Fruit fly (Drosophila melanogaster) whole organism, embryonic: Measurements from ENCODE around the gene tipE.

Source experiments
- ATbp ChIP-seq: fragments of 200-800 bp; sonication (Bioruptor generic); optimal IDR thresholded peaks from 2 replicates; lab custom pipeline; 2017; ENCODE audit warnings: missing biosample characterization, mild to moderate bottlenecking, missing genetic modification characterization, missing genetic modification reagents
- Abd-B ChIP-seq: fragments of 200-800 bp; sonication (Bioruptor generic); optimal IDR thresholded peaks from 2 replicates; lab custom pipeline; 2018; ENCODE audit warnings: missing biosample characterization, mild to moderate bottlenecking, missing genetic modification characterization, moderate library complexity
- Aef1 ChIP-seq: fragments of 200-800 bp; sonication (Bioruptor generic); IDR thresholded peaks from 3 replicates; pipeline ENCODE4 v1.3.6; 2022; ENCODE audit warnings: missing biosample characterization, missing genetic modification characterization
- Bdp1 ChIP-seq: fragments of 200-800 bp; sonication (Bioruptor generic); optimal IDR thresholded peaks from 3 replicates; lab custom pipeline; 2016; ENCODE audit warnings: missing biosample characterization, missing genetic modification characterization
- CG10431 ChIP-seq: fragments of 200-800 bp; sonication (Bioruptor generic); optimal IDR thresholded peaks from 3 replicates; lab custom pipeline; 2018; ENCODE audit warnings: missing biosample characterization, mild to moderate bottlenecking, missing genetic modification characterization
- CG10959 ChIP-seq: fragments of 200-800 bp; sonication (Bioruptor generic); IDR thresholded peaks from 2 replicates; pipeline ENCODE4 v1.3.6; 2022; ENCODE audit warnings: missing biosample characterization, missing genetic modification characterization
- CG12071 ChIP-seq: fragments of 200-800 bp; sonication (Bioruptor generic); optimal IDR thresholded peaks from 3 replicates; lab custom pipeline; 2018; ENCODE audit warnings: missing biosample characterization, mild to moderate bottlenecking, missing genetic modification characterization
- CG12236 ChIP-seq: fragments of 200-800 bp; sonication (Bioruptor generic); optimal IDR thresholded peaks from 2 replicates; lab custom pipeline; 2016; ENCODE audit warnings: missing biosample characterization, missing genetic modification characterization
- CG12391 ChIP-seq: fragments of 200-800 bp; sonication (Bioruptor generic); optimal IDR thresholded peaks from 3 replicates; lab custom pipeline; 2018; ENCODE audit warnings: missing biosample characterization, mild to moderate bottlenecking, missing genetic modification characterization, moderate library complexity
- CG14710 ChIP-seq: fragments of 200-800 bp; sonication (Bioruptor generic); optimal IDR thresholded peaks from 3 replicates; lab custom pipeline; 2019; ENCODE audit warnings: missing biosample characterization, mild to moderate bottlenecking, missing genetic modification characterization, moderate library complexity
- CG15514 ChIP-seq: fragments of 200-800 bp; sonication (Bioruptor generic); optimal IDR thresholded peaks from 3 replicates; lab custom pipeline; 2017; ENCODE audit warnings: missing biosample characterization, missing genetic modification characterization, mild to moderate bottlenecking, moderate library complexity, missing genetic modification reagents
- CG18599 ChIP-seq: fragments of 200-800 bp; sonication (Bioruptor generic); optimal IDR thresholded peaks from 3 replicates; lab custom pipeline; 2017; ENCODE audit warnings: missing biosample characterization, missing genetic modification characterization, mild to moderate bottlenecking, moderate library complexity, missing genetic modification reagents
- CG2199 ChIP-seq: fragments of 200-800 bp; sonication (Bioruptor generic); IDR thresholded peaks from 3 replicates; pipeline ENCODE4 v1.3.6; 2022; ENCODE audit warnings: missing biosample characterization, missing genetic modification characterization
- CG2678 ChIP-seq: fragments of 200-800 bp; sonication (Bioruptor generic); optimal IDR thresholded peaks from 3 replicates; lab custom pipeline; 2019; ENCODE audit warnings: missing biosample characterization, mild to moderate bottlenecking, missing genetic modification characterization, moderate library complexity
- CG34376 ChIP-seq: fragments of 200-800 bp; sonication (Bioruptor generic); optimal IDR thresholded peaks from 2 replicates; lab custom pipeline; 2018; ENCODE audit warnings: missing biosample characterization, mild to moderate bottlenecking, missing genetic modification characterization
- CG4328 ChIP-seq: fragments of 200-800 bp; sonication (Bioruptor generic); optimal IDR thresholded peaks from 3 replicates; lab custom pipeline; 2017; ENCODE audit warnings: missing biosample characterization, missing genetic modification reagents, missing genetic modification characterization
- CG6765 ChIP-seq: fragments of 200-800 bp; sonication (Bioruptor generic); optimal IDR thresholded peaks from 3 replicates; lab custom pipeline; 2017; ENCODE audit warnings: missing biosample characterization, mild to moderate bottlenecking, missing genetic modification characterization
- CG7271 ChIP-seq: fragments of 200-800 bp; sonication (Bioruptor generic); optimal IDR thresholded peaks from 2 replicates; lab custom pipeline; 2018; ENCODE audit warnings: missing biosample characterization, mild to moderate bottlenecking, missing genetic modification characterization, moderate library complexity
- CG7357 ChIP-seq: fragments of 200-800 bp; sonication (Bioruptor generic); IDR thresholded peaks from 3 replicates; pipeline ENCODE4 v1.3.6; 2022; ENCODE audit warnings: missing biosample characterization, missing genetic modification characterization
- CG7745 ChIP-seq: fragments of 200-800 bp; sonication (Bioruptor generic); optimal IDR thresholded peaks from 2 replicates; lab custom pipeline; 2018; ENCODE audit warnings: missing biosample characterization, mild to moderate bottlenecking, missing genetic modification characterization, moderate library complexity
- CG8290 ChIP-seq, 3 experiments: fragments of 200-800 bp; sonication (Bioruptor generic); optimal IDR thresholded peaks; 2 replicates each; lab custom pipeline; 2016 to 2019; ENCODE audit warnings: missing biosample characterization in 3 of 3, missing genetic modification characterization in 3 of 3, mild to moderate bottlenecking in 2 of 3, moderate library complexity in 1 of 3
- CG8765 ChIP-seq: fragments of 200-800 bp; sonication (Bioruptor generic); IDR thresholded peaks from 2 replicates; pipeline ENCODE4 v1.3.6; 2022; ENCODE audit warnings: missing biosample characterization, missing genetic modification characterization
- CG9727 ChIP-seq: fragments of 200-800 bp; sonication (Bioruptor generic); optimal IDR thresholded peaks from 3 replicates; lab custom pipeline; 2017; ENCODE audit warnings: missing biosample characterization, mild to moderate bottlenecking, missing genetic modification characterization
- CG9876 ChIP-seq: fragments of 200-800 bp; sonication (Bioruptor generic); optimal IDR thresholded peaks from 2 replicates; lab custom pipeline; 2016; ENCODE audit warnings: missing biosample characterization, missing genetic modification characterization
- CHES-1-like ChIP-seq: fragments of 200-800 bp; sonication (Bioruptor generic); optimal IDR thresholded peaks from 2 replicates; lab custom pipeline; 2016; ENCODE audit warnings: missing biosample characterization, missing genetic modification characterization
- Drgx ChIP-seq: fragments of 200-800 bp; sonication (Bioruptor generic); IDR thresholded peaks from 2 replicates; pipeline ENCODE4 v1.3.6; 2022; ENCODE audit warnings: missing biosample characterization, missing genetic modification characterization
- Ets97D ChIP-seq: fragments of 200-800 bp; sonication (Bioruptor generic); optimal IDR thresholded peaks from 3 replicates; lab custom pipeline; 2016; ENCODE audit warnings: missing biosample characterization, missing genetic modification characterization
- MBD-R2 ChIP-seq: fragments of 200-800 bp; sonication (Bioruptor generic); IDR thresholded peaks from 2 replicates; pipeline ENCODE4 v1.3.6; 2022; ENCODE audit warnings: missing biosample characterization, missing genetic modification characterization
- Mad ChIP-seq: fragments of 200-800 bp; sonication (Bioruptor generic); optimal IDR thresholded peaks from 2 replicates; lab custom pipeline; 2016; ENCODE audit warnings: missing biosample characterization, missing genetic modification characterization
- Meics ChIP-seq: fragments of 200-800 bp; sonication (Bioruptor generic); optimal IDR thresholded peaks from 2 replicates; lab custom pipeline; 2017; ENCODE audit warnings: missing biosample characterization, mild to moderate bottlenecking, missing genetic modification characterization
- Nf-YB ChIP-seq: fragments of 200-800 bp; sonication (Bioruptor generic); optimal IDR thresholded peaks from 3 replicates; lab custom pipeline; 2019; ENCODE audit warnings: missing biosample characterization, mild to moderate bottlenecking, missing genetic modification characterization, moderate library complexity
- Pdp1 ChIP-seq, 2 experiments: fragments of 200-800 bp; sonication (Bioruptor generic); optimal IDR thresholded peaks; 3 replicates each; lab custom pipeline; 2016; ENCODE audit warnings: missing biosample characterization in 2 of 2, missing genetic modification characterization in 2 of 2, mild to moderate bottlenecking in 1 of 2, moderate library complexity in 1 of 2
- Side ChIP-seq: fragments of 200-800 bp; sonication (Bioruptor generic); optimal IDR thresholded peaks from 2 replicates; lab custom pipeline; 2016; ENCODE audit warnings: missing biosample characterization, missing genetic modification characterization
- Sox100B ChIP-seq: fragments of 200-800 bp; sonication (Bioruptor generic); optimal IDR thresholded peaks from 3 replicates; lab custom pipeline; 2018; ENCODE audit warnings: missing biosample characterization, mild to moderate bottlenecking, missing genetic modification characterization
- amos ChIP-seq: fragments of 200-800 bp; sonication (Bioruptor generic); IDR thresholded peaks from 2 replicates; pipeline ENCODE4 v1.3.6; 2022; ENCODE audit warnings: missing biosample characterization, missing genetic modification characterization; ENCODE audit not compliant: partially characterized antibody
- ara ChIP-seq: fragments of 200-800 bp; sonication (Bioruptor generic); IDR thresholded peaks from 2 replicates; pipeline ENCODE4 v1.3.6; 2022; ENCODE audit warnings: missing biosample characterization, missing genetic modification characterization
- ato ChIP-seq: fragments of 200-800 bp; sonication (Bioruptor generic); IDR thresholded peaks from 2 replicates; pipeline ENCODE4 v1.3.6; 2022; ENCODE audit warnings: missing biosample characterization, missing genetic modification characterization; ENCODE audit not compliant: partially characterized antibody
- gcm2 ChIP-seq: fragments of 200-800 bp; sonication (Bioruptor generic); optimal IDR thresholded peaks from 2 replicates; lab custom pipeline; 2016; ENCODE audit warnings: missing biosample characterization, missing genetic modification characterization
- h ChIP-seq: fragments of >200 bp; optimal IDR thresholded peaks from 2 replicates; lab custom pipeline; 2017
- ham ChIP-seq: fragments of 200-800 bp; sonication (Bioruptor generic); IDR thresholded peaks from 2 replicates; pipeline ENCODE4 v1.3.6; 2022; ENCODE audit warnings: missing biosample characterization, missing genetic modification characterization
- ken ChIP-seq: fragments of 200-800 bp; sonication (Bioruptor generic); IDR thresholded peaks from 3 replicates; pipeline ENCODE4 v1.3.6; 2022; ENCODE audit warnings: missing biosample characterization, missing genetic modification characterization
- nau ChIP-seq: fragments of 200-800 bp; sonication (Bioruptor generic); optimal IDR thresholded peaks from 3 replicates; lab custom pipeline; 2017; ENCODE audit warnings: missing biosample characterization, mild to moderate bottlenecking, missing genetic modification characterization, missing genetic modification reagents
- phol ChIP-seq: fragments of 200-800 bp; sonication (Bioruptor generic); optimal IDR thresholded peaks from 3 replicates; lab custom pipeline; 2018; ENCODE audit warnings: missing biosample characterization, mild to moderate bottlenecking, missing genetic modification characterization, moderate library complexity
- shn ChIP-seq: fragments of 200-800 bp; sonication (Bioruptor generic); optimal IDR thresholded peaks from 3 replicates; lab custom pipeline; 2016; ENCODE audit warnings: missing biosample characterization, missing genetic modification characterization
- stwl ChIP-seq: fragments of 200-800 bp; sonication (Bioruptor generic); optimal IDR thresholded peaks from 3 replicates; lab custom pipeline; 2018; ENCODE audit warnings: missing biosample characterization, mild to moderate bottlenecking, missing genetic modification characterization, moderate library complexity
- tap ChIP-seq: fragments of 200-800 bp; optimal IDR thresholded peaks from 3 replicates; lab custom pipeline; 2019; ENCODE audit warnings: missing biosample characterization, mild to moderate bottlenecking, missing genetic modification characterization, moderate library complexity
- tna ChIP-seq: fragments of 200-800 bp; sonication (Bioruptor generic); IDR thresholded peaks from 2 replicates; pipeline ENCODE4 v1.3.6; 2022; ENCODE audit warnings: missing biosample characterization, missing genetic modification characterization; ENCODE audit not compliant: partially characterized antibody
- trem ChIP-seq: fragments of 200-800 bp; optimal IDR thresholded peaks from 3 replicates; lab custom pipeline; 2019; ENCODE audit warnings: missing biosample characterization, mild to moderate bottlenecking, missing genetic modification characterization, moderate library complexity
- zfh2 ChIP-seq: fragments of 200-800 bp; sonication (Bioruptor generic); optimal IDR thresholded peaks from 2 replicates; lab custom pipeline; 2016; ENCODE audit warnings: missing biosample characterization, missing genetic modification characterization

Gene tipE

dm6 chr3L:4169957-4170651 is 18.2 kb upstream of the tipE start, which contains the start of gene Ero1L (continued):
- TF ChIP-seq Sox100B (GFP tag; lab: Kevin White, UChicago) (peak; percentile 47), tna (no peak), ken (no peak), CG7745 (tag; lab: Kevin White, UChicago) (no peak), ara (no peak), CG18599 (GFP tag; lab: Kevin White, UChicago) (peak; percentile 55), CG8290 (GFP tag; optimal IDR thresholded peaks at IDR 0.05; lab: Kevin White, UChicago) (no peak), CG8290 (tag; optimal IDR thresholded peaks at IDR 0.05; lab: Kevin White, UChicago) (no peak), CG9876 (GFP tag; lab: Kevin White, UChicago) (no peak), CG14710 (tag; lab: Kevin White, UChicago) (peak; percentile 73), CG2199 (GFP tag; lab: Robert Waterston, UW) (peak; percentile 65; the same call in 1 of the 3 replicates), CG8765 (GFP tag; lab: Robert Waterston, UW) (no peak), CG7357 (GFP tag; lab: Robert Waterston, UW) (no peak), trem (tag; lab: Kevin White, UChicago) (peak; percentile 66), MBD-R2 (GFP tag; lab: Robert Waterston, UW) (peak; percentile 64), tap (tag; lab: Kevin White, UChicago) (no peak), ham (GFP tag; lab: Robert Waterston, UW) (no peak), CG12391 (tag; lab: Kevin White, UChicago) (peak; percentile 55), Ets97D (GFP tag; lab: Kevin White, UChicago) (peak; percentile 29), CG4328 (GFP tag; lab: Kevin White, UChicago) (no peak), shn (GFP tag; lab: Kevin White, UChicago) (no peak), h (no peak), Side (no peak), CG12236 (GFP tag; lab: Kevin White, UChicago) (no peak), CG9727 (GFP tag; lab: Kevin White, UChicago) (no peak), CG10431 (no peak), zfh2 (GFP tag; lab: Kevin White, UChicago) (no peak), CG34376 (no peak), amos (GFP tag; lab: Robert Waterston, UW) (peak; percentile 37; the same call in 1 of the 2 replicates), Bdp1 (no peak), CG15514 (GFP tag; lab: Kevin White, UChicago) (peak; percentile 45), CG2678 (no peak), Nf-YB (peak; percentile 9), gcm2 (no peak), Aef1 (GFP tag; lab: Robert Waterston, UW) (peak; percentile 52), stwl (tag; lab: Kevin White, UChicago) (peak; percentile 65), nau (no peak), CG6765 (no peak), ATbp (GFP tag; lab: Kevin White, UChicago) (no peak), CG7271 (tag; lab: Kevin White, UChicago) (peak; percentile 33), Drgx (GFP tag; lab: Robert Waterston, UW) (peak; percentile 22; the same call in 1 of the 2 replicates), Meics (GFP tag; lab: Kevin White, UChicago) (peak; percentile 52), Mad (no peak), CHES-1-like (GFP tag; lab: Kevin White, UChicago) (no peak), ato (GFP tag; lab: Robert Waterston, UW) (0 out of 2 replicates have a peak, but pooled peaks have one; percentile 50), Abd-B (peak; percentile 51), CG12071 (peak; percentile 2), phol (tag; lab: Kevin White, UChicago) (peak; percentile 85), Pdp1 (GFP tag; optimal IDR thresholded peaks at IDR 0.05; lab: Kevin White, UChicago) (no peak), CG10959 (GFP tag; lab: Robert Waterston, UW) (no peak)
